Worm (Caenorhabditis elegans) whole organism, young adult: ENCODE data around the gene snt-1.

Experiments used
- C06A6.2 ChIP-seq: fragments of 200-800 bp; sonication (Bioruptor generic); conservative IDR thresholded peaks from 2 replicates; pipeline ENCODE4 v1.3.6; 2022; ENCODE audit warnings: missing genetic modification characterization, missing compliant biosample characterization
- F10E7.11 ChIP-seq: sonication (generic microtip); optimal IDR thresholded peaks from 2 replicates; lab custom pipeline; 2017; ENCODE audit warnings: mild to moderate bottlenecking, missing genetic modification characterization, moderate library complexity, missing compliant biosample characterization
- F23B12.7 ChIP-seq: sonication (generic microtip); optimal IDR thresholded peaks from 2 replicates; lab custom pipeline; 2017; ENCODE audit warnings: missing genetic modification characterization, mild to moderate bottlenecking, missing compliant biosample characterization, antibody characterized with exemption, moderate library complexity; ENCODE audit not compliant: insufficient read depth
- F33H1.4 ChIP-seq: fragments of 200-800 bp; sonication (Bioruptor generic); IDR thresholded peaks from 2 replicates; pipeline ENCODE4 v1.3.6; 2022; ENCODE audit warnings: missing genetic modification reagents, missing genetic modification characterization, missing compliant biosample characterization
- F49E8.2 ChIP-seq: sonication (generic microtip); optimal IDR thresholded peaks from 3 replicates; lab custom pipeline; 2017; ENCODE audit warnings: missing genetic modification characterization, mild to moderate bottlenecking, missing compliant biosample characterization, antibody characterized with exemption, moderate library complexity; ENCODE audit not compliant: insufficient read depth
- F55B11.4 ChIP-seq: sonication (generic microtip); optimal IDR thresholded peaks from 2 replicates; lab custom pipeline; 2016; ENCODE audit warnings: missing compliant biosample characterization, missing genetic modification characterization, borderline replicate concordance; ENCODE audit not compliant: insufficient read depth
- F57A8.1 ChIP-seq: fragments of 200-800 bp; sonication (Bioruptor generic); optimal IDR thresholded peaks from 2 replicates; lab custom pipeline; 2018; ENCODE audit warnings: mild to moderate bottlenecking, missing genetic modification characterization, moderate library complexity, missing compliant biosample characterization
- F57C9.4 ChIP-seq: sonication (generic microtip); optimal IDR thresholded peaks from 2 replicates; lab custom pipeline; 2017; ENCODE audit warnings: mild to moderate bottlenecking, missing genetic modification characterization, missing compliant biosample characterization
- T26A5.8 ChIP-seq: sonication (generic microtip); optimal IDR thresholded peaks from 2 replicates; lab custom pipeline; 2016; ENCODE audit warnings: missing genetic modification characterization, missing compliant biosample characterization
- aptf-2 ChIP-seq: fragments of 200-800 bp; sonication (Bioruptor generic); conservative IDR thresholded peaks from 2 replicates; pipeline ENCODE4 v1.3.6; 2022; ENCODE audit warnings: missing genetic modification reagents, missing genetic modification characterization, missing compliant biosample characterization
- bed-1 ChIP-seq: fragments of 200-800 bp; sonication (Bioruptor generic); IDR thresholded peaks from 2 replicates; pipeline ENCODE4 v1.3.6; 2022; ENCODE audit warnings: missing genetic modification reagents, missing genetic modification characterization, missing compliant biosample characterization
- ceh-91 ChIP-seq: fragments of 200-800 bp; sonication (Bioruptor generic); IDR thresholded peaks from 2 replicates; pipeline ENCODE4 v1.3.6; 2022; ENCODE audit warnings: missing genetic modification reagents, missing genetic modification characterization, missing compliant biosample characterization
- efl-1 ChIP-seq: fragments of 150-350 bp; optimal IDR thresholded peaks from 2 replicates; lab custom pipeline; 2014; ENCODE audit warnings: missing biosample characterization, missing genetic modification reagents, missing genetic modification characterization
- egl-44 ChIP-seq: fragments of 200-800 bp; sonication (Bioruptor generic); IDR thresholded peaks from 2 replicates; pipeline ENCODE4 v1.3.6; 2022; ENCODE audit warnings: missing genetic modification reagents, missing genetic modification characterization, missing compliant biosample characterization
- him-1 ChIP-seq: sonication (generic microtip); optimal IDR thresholded peaks from 2 replicates; lab custom pipeline; 2016; ENCODE audit warnings: missing genotype, missing genetic modification reagents, missing genetic modification characterization, missing compliant biosample characterization
- hsf-1 ChIP-seq: fragments of 200-800 bp; sonication (Bioruptor generic); IDR thresholded peaks from 2 replicates; pipeline ENCODE4 v1.3.6; 2022; ENCODE audit warnings: missing genetic modification reagents, missing genetic modification characterization, missing compliant biosample characterization
- lsl-1 ChIP-seq: fragments of 200-800 bp; sonication (Bioruptor generic); optimal IDR thresholded peaks from 2 replicates; lab custom pipeline; 2018; ENCODE audit warnings: mild to moderate bottlenecking, missing genetic modification characterization, moderate library complexity, missing compliant biosample characterization
- madf-6 ChIP-seq: fragments of 200-800 bp; sonication (Bioruptor generic); IDR thresholded peaks from 2 replicates; pipeline ENCODE4 v1.3.6; 2022; ENCODE audit warnings: missing genetic modification reagents, missing genetic modification characterization, missing compliant biosample characterization
- madf-8 ChIP-seq: fragments of 200-800 bp; sonication (Bioruptor generic); conservative IDR thresholded peaks from 2 replicates; pipeline ENCODE4 v1.3.6; 2022; ENCODE audit warnings: missing genetic modification reagents, missing genetic modification characterization, missing compliant biosample characterization
- mxl-1 ChIP-seq: sonication (generic microtip); optimal IDR thresholded peaks from 2 replicates; lab custom pipeline; 2016; ENCODE audit warnings: missing genetic modification characterization, missing compliant biosample characterization
- nhr-179 ChIP-seq: sonication (generic microtip); optimal IDR thresholded peaks from 2 replicates; lab custom pipeline; 2016; ENCODE audit warnings: mild to moderate bottlenecking, missing genetic modification characterization, missing compliant biosample characterization
- nhr-80 ChIP-seq: sonication (generic microtip); optimal IDR thresholded peaks from 2 replicates; lab custom pipeline; 2016; ENCODE audit warnings: missing genetic modification characterization, missing compliant biosample characterization
- rcor-1 ChIP-seq: fragments of 200-800 bp; sonication (Bioruptor generic); IDR thresholded peaks from 2 replicates; pipeline ENCODE4 v1.3.6; 2022; ENCODE audit warnings: missing genetic modification reagents, missing genetic modification characterization, missing compliant biosample characterization
- snpc-1.1 ChIP-seq: sonication (generic microtip); optimal IDR thresholded peaks from 2 replicates; lab custom pipeline; 2017; ENCODE audit warnings: missing genetic modification characterization, mild to moderate bottlenecking, missing compliant biosample characterization, antibody characterized with exemption, moderate library complexity, missing genotype, missing genetic modification reagents; ENCODE audit not compliant: insufficient read depth
- snpc-1.3 ChIP-seq: sonication (generic microtip); optimal IDR thresholded peaks from 2 replicates; lab custom pipeline; 2017; ENCODE audit warnings: missing genetic modification characterization, mild to moderate bottlenecking, missing compliant biosample characterization, antibody characterized with exemption, moderate library complexity, missing genotype, missing genetic modification reagents; ENCODE audit not compliant: insufficient read depth
- snpc-4 ChIP-seq, 5 experiments: fragments of 150-350 bp in 1 of 5; sonication (generic microtip) in 4 of 5; optimal IDR thresholded peaks; 2 replicates each; lab custom pipeline; 2014 to 2018; ENCODE audit warnings: missing genetic modification characterization in 5 of 5, missing biosample characterization in 3 of 5, antibody characterized with exemption in 2 of 5, mild to moderate bottlenecking in 2 of 5, missing compliant biosample characterization in 2 of 5, missing genotype in 2 of 5, moderate library complexity in 2 of 5, missing genetic modification reagents in 1 of 5
- sptf-2 ChIP-seq: fragments of 200-800 bp; sonication (Bioruptor generic); optimal IDR thresholded peaks from 2 replicates; lab custom pipeline; 2018; ENCODE audit warnings: mild to moderate bottlenecking, missing genetic modification characterization, missing compliant biosample characterization
- xnd-1 ChIP-seq: sonication (generic microtip); optimal IDR thresholded peaks from 2 replicates; lab custom pipeline; 2016; ENCODE audit warnings: missing genotype, missing genetic modification reagents, missing genetic modification characterization, missing compliant biosample characterization
- zfh-2 ChIP-seq: fragments of 200-800 bp; sonication (Bioruptor generic); conservative IDR thresholded peaks from 2 replicates; pipeline ENCODE4 v1.3.6; 2022; ENCODE audit warnings: missing genetic modification reagents, missing genetic modification characterization, missing compliant biosample characterization
- zim-3 ChIP-seq: sonication (generic microtip); optimal IDR thresholded peaks from 2 replicates; lab custom pipeline; 2017; ENCODE audit warnings: mild to moderate bottlenecking, missing genetic modification characterization, moderate library complexity, missing compliant biosample characterization

Gene snt-1

DNA sequence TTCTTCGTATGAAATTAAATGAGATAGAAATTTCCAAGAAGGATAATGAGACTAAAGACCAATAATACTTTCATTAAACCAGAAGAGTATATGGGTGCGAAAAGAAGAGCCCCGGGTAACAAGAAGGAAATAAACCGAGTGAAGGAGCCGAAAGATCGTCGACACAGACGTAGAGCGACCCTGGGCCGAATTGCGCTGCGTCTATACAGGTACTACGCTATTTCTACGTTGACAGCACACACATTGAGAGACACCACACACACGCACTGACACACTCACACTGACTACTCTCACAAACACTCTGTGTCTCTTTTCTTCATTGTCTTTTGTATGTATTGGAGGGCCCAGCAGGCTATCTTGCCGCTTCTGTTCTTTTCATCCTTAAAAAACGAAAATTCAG lies 48.1 kb downstream of the snt-1 start (continued):
- no peak for TF ChIP-seq snpc-1.3 (tag; lab: Kevin White, UChicago)

DNA sequence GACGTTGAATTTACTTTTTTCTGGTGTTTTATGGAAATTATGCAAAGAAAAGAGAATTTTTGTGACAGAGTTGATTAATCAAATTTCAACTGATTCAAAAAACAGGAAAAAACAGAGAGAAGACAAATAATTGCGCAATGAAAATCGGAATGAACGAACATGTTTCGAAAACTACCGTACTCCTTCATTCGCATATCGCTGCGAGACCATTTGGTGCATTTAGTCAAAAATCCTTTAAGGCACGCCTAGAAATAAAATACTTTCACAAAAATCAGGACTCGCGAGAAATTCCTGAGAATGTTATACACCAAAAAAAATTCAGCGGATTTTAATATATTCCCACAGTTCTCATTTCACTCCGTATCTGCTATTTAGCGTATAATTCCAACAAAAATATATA lies 49.3 kb downstream of the snt-1 start:
- TF ChIP-seq efl-1 (GFP tag; lab: Kevin White, UChicago) (peak; percentile 15), him-1 (tag; lab: Kevin White, UChicago) (peak; percentile 13), snpc-4 (GFP tag; optimal IDR thresholded peaks at IDR 0.05; lab: Kevin White, UChicago) (no peak), snpc-4 (tag; optimal IDR thresholded peaks at IDR 0.05; lab: Kevin White, UChicago) (no peak), F33H1.4 (peak; percentile 82), madf-8 (GFP tag; lab: Robert Waterston, UW) (peak; percentile 82), ceh-91 (GFP tag; lab: Robert Waterston, UW) (0 out of 2 replicates have a peak, but pooled peaks have one; percentile 13), sptf-2 (GFP tag; lab: Kevin White, UChicago) (no peak), C06A6.2 (GFP tag; lab: Robert Waterston, UW) (no peak), nhr-80 (tag; lab: Kevin White, UChicago) (no peak), F57C9.4 (tag; lab: Kevin White, UChicago) (no peak), bed-1 (GFP tag; lab: Robert Waterston, UW) (no peak), F49E8.2 (tag; lab: Kevin White, UChicago) (no peak), madf-6 (GFP tag; lab: Robert Waterston, UW) (peak; percentile 91), zim-3 (tag; lab: Kevin White, UChicago) (no peak), lsl-1 (GFP tag; lab: Kevin White, UChicago) (peak; percentile 83), zfh-2 (GFP tag; lab: Robert Waterston, UW) (no peak), xnd-1 (tag; lab: Kevin White, UChicago) (peak; percentile 75), snpc-1.1 (tag; lab: Kevin White, UChicago) (no peak), F55B11.4 (tag; lab: Kevin White, UChicago) (no peak), rcor-1 (no peak)

DNA sequence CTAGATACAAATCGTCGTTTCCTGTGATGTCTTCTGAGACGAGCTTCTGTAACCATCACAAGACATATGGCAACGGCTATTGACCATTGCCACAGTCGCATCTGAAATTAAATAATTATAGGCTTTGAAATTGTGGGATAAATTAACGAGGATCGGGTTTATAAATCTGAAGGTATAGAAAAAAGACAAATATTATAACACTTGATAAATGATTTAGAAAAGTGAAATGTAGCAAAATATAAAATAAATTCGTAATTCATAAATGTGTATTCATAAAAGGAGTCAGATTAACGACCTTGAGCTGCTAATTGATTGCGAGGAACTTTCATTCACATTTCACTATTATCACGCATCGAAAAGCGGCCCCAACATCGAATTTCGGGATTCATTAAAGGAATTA lies 52.9 kb downstream of the snt-1 start, which contains the start of gene aff-1:
Gene aff-1, minus strand, starts transcription at position 101 of the 400 bp plus-strand sequence.
- TF ChIP-seq F57A8.1 (GFP tag; lab: Kevin White, UChicago) (no peak), aptf-2 (GFP tag; lab: Robert Waterston, UW) (no peak), egl-44 (GFP tag; lab: Robert Waterston, UW) (no peak), nhr-179 (tag; lab: Kevin White, UChicago) (no peak), F55B11.4 (tag; lab: Kevin White, UChicago) (no peak), F10E7.11 (tag; lab: Kevin White, UChicago) (no peak), F23B12.7 (tag; lab: Kevin White, UChicago) (no peak), mxl-1 (tag; lab: Kevin White, UChicago) (no peak), T26A5.8 (no peak), hsf-1 (GFP tag; lab: Robert Waterston, UW) (no peak)
- TF ChIP-seq, all 124 proteins: peak for 0
